Worm (Caenorhabditis elegans) whole organism, L3 larva: ENCODE data around the gene ceh-41.

Experiments used
- ceh-16 ChIP-seq: sonication (generic microtip); optimal IDR thresholded peaks from 2 replicates; lab custom pipeline; 2017; ENCODE audit warnings: missing biosample characterization, missing genetic modification characterization
- elt-3 ChIP-seq, 3 experiments: fragments of 150-350 bp in 1 of 3; sonication (generic microtip) in 2 of 3; optimal IDR thresholded peaks; 2 replicates in 2 of 3; 4 replicates in 1 of 3; lab custom pipeline; 2014 to 2017; ENCODE audit warnings: missing biosample characterization in 3 of 3, missing genetic modification characterization in 3 of 3
- nhr-11 ChIP-seq: fragments of 150-350 bp; optimal IDR thresholded peaks from 2 replicates; lab custom pipeline; 2014; ENCODE audit warnings: missing biosample characterization, missing genetic modification characterization
- snpc-4 ChIP-seq: fragments of 150-350 bp; optimal IDR thresholded peaks from 2 replicates; lab custom pipeline; 2014; ENCODE audit warnings: missing biosample characterization, missing genetic modification characterization
- ztf-11 ChIP-seq: fragments of 150-350 bp; optimal IDR thresholded peaks from 2 replicates; lab custom pipeline; 2014; ENCODE audit warnings: missing biosample characterization, missing genetic modification characterization

DNA sequence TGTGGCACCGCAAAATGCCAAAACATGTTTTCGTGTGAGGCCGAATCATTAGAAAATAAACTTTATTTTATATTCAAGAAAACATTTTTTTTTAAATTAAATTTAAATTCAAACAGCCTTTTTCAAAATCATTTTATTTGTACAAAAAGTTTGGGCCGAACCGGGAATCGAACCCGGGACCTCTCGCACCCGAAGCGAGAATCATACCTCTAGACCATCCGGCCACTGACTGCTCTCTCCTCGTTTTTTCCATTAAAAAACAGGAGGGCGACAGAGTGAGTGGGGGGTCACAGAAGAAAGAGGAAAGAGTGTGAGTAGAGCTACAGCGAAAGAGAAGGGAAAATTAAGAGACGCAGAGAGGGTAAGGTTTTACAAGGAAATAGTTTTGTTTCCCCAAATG is 32.2 kb upstream of the ceh-41 start:
- TF ChIP-seq ztf-11 (tag; lab: Kevin White, UChicago) (no peak), snpc-4 (tag; lab: Kevin White, UChicago) (peak; percentile 40), elt-3 (tag; optimal IDR thresholded peaks at IDR 0.05; lab: Kevin White, UChicago) (no peak), ceh-16 (tag; lab: Kevin White, UChicago) (no peak), nhr-11 (tag; lab: Kevin White, UChicago) (no peak)
